Fruit fly (Drosophila melanogaster) whole organism, embryonic: ENCODE measurements around the gene Cp190.
A peak's percentile ranks its signal among the peaks of the same experiment; 100 is the strongest.

Experiments
- Abd-B ChIP-seq: fragments of 200-800 bp; sonication (Bioruptor generic); optimal IDR thresholded peaks from 2 replicates; lab custom pipeline; 2018; ENCODE audit warnings: missing biosample characterization, mild to moderate bottlenecking, missing genetic modification characterization, moderate library complexity
- Adf1 ChIP-seq: fragments of 200-800 bp; sonication (Bioruptor generic); IDR thresholded peaks from 2 replicates; pipeline ENCODE4 v1.3.6; 2022; ENCODE audit warnings: missing biosample characterization, missing genetic modification characterization
- Antp ChIP-seq: fragments of 200-800 bp; sonication (Bioruptor generic); optimal IDR thresholded peaks from 3 replicates; lab custom pipeline; 2016; ENCODE audit warnings: missing biosample characterization, missing genetic modification characterization
- Atf3 ChIP-seq: fragments of 200-800 bp; sonication (Bioruptor generic); optimal IDR thresholded peaks from 3 replicates; lab custom pipeline; 2016; ENCODE audit warnings: missing biosample characterization, missing genetic modification characterization
- CG10979 ChIP-seq: fragments of 200-800 bp; sonication (Bioruptor generic); optimal IDR thresholded peaks from 2 replicates; lab custom pipeline; 2018; ENCODE audit warnings: missing biosample characterization, mild to moderate bottlenecking, missing genetic modification characterization, moderate library complexity
- CG13894 ChIP-seq: fragments of 200-800 bp; sonication (Bioruptor generic); optimal IDR thresholded peaks from 3 replicates; lab custom pipeline; 2018; ENCODE audit warnings: missing biosample characterization, mild to moderate bottlenecking, missing genetic modification characterization, moderate library complexity
- CG14441 ChIP-seq: fragments of 200-800 bp; sonication (Bioruptor generic); IDR thresholded peaks from 2 replicates; pipeline ENCODE4 v1.3.6; 2022; ENCODE audit warnings: missing biosample characterization, missing genetic modification characterization
- CG15514 ChIP-seq: fragments of 200-800 bp; sonication (Bioruptor generic); optimal IDR thresholded peaks from 3 replicates; lab custom pipeline; 2017; ENCODE audit warnings: missing biosample characterization, missing genetic modification characterization, mild to moderate bottlenecking, moderate library complexity, missing genetic modification reagents
- CG16815 ChIP-seq: fragments of 200-800 bp; sonication (Bioruptor generic); optimal IDR thresholded peaks from 3 replicates; lab custom pipeline; 2017; ENCODE audit warnings: missing biosample characterization, mild to moderate bottlenecking, missing genetic modification characterization
- CG1832 ChIP-seq: fragments of 200-800 bp; sonication (Bioruptor generic); optimal IDR thresholded peaks from 2 replicates; lab custom pipeline; 2017; ENCODE audit warnings: missing biosample characterization, mild to moderate bottlenecking, missing genetic modification characterization, inconsistent platforms
- CG30403 ChIP-seq: fragments of 200-800 bp; sonication (Bioruptor generic); optimal IDR thresholded peaks from 3 replicates; lab custom pipeline; 2016; ENCODE audit warnings: missing biosample characterization, missing genetic modification characterization
- CG3726 ChIP-seq: fragments of 200-800 bp; sonication (Bioruptor generic); IDR thresholded peaks from 3 replicates; pipeline ENCODE4, ENCODE4 v1.3.6; 2022; ENCODE audit warnings: missing biosample characterization, missing genetic modification characterization
- CG3995 ChIP-seq: fragments of 200-800 bp; sonication (Bioruptor generic); optimal IDR thresholded peaks from 3 replicates; lab custom pipeline; 2016; ENCODE audit warnings: missing biosample characterization, missing genetic modification characterization
- CG4424 ChIP-seq: fragments of 200-800 bp; sonication (Bioruptor generic); optimal IDR thresholded peaks from 3 replicates; lab custom pipeline; 2016; ENCODE audit warnings: missing biosample characterization, missing genetic modification characterization
- CG4854 ChIP-seq: fragments of 200-800 bp; sonication (Bioruptor generic); optimal IDR thresholded peaks from 2 replicates; lab custom pipeline; 2016; ENCODE audit warnings: missing biosample characterization, missing genetic modification characterization, inconsistent platforms
- CG6813 ChIP-seq: fragments of 200-800 bp; sonication (Bioruptor generic); optimal IDR thresholded peaks from 2 replicates; lab custom pipeline; 2017; ENCODE audit warnings: missing biosample characterization, missing genetic modification characterization, mild to moderate bottlenecking, moderate library complexity, missing genetic modification reagents
- CG7987 ChIP-seq: fragments of 200-800 bp; sonication (Bioruptor generic); optimal IDR thresholded peaks from 2 replicates; lab custom pipeline; 2018; ENCODE audit warnings: missing biosample characterization, mild to moderate bottlenecking, missing genetic modification characterization, moderate library complexity
- CG8281 ChIP-seq: fragments of 200-800 bp; sonication (Bioruptor generic); optimal IDR thresholded peaks from 2 replicates; lab custom pipeline; 2018; ENCODE audit warnings: missing biosample characterization, mild to moderate bottlenecking, missing genetic modification characterization, moderate library complexity
- CG9817 ChIP-seq: fragments of 200-800 bp; sonication (Bioruptor generic); optimal IDR thresholded peaks from 2 replicates; lab custom pipeline; 2018; ENCODE audit warnings: missing biosample characterization, mild to moderate bottlenecking, missing genetic modification characterization, moderate library complexity
- Dref ChIP-seq: fragments of 200-800 bp; sonication (Bioruptor generic); IDR thresholded peaks from 2 replicates; pipeline ENCODE4 v1.3.6; 2022; ENCODE audit warnings: missing biosample characterization, missing genetic modification characterization
- Eip74EF ChIP-seq, 2 experiments: fragments of 200-800 bp in 1 of 2; fragments of >200 bp in 1 of 2; sonication (Bioruptor generic) in 1 of 2; optimal IDR thresholded peaks; 2 replicates each; lab custom pipeline; 2017 to 2019; ENCODE audit warnings: missing biosample characterization in 2 of 2, missing genetic modification characterization in 2 of 2, mild to moderate bottlenecking in 1 of 2, moderate library complexity in 1 of 2
- Hsf ChIP-seq: fragments of 200-800 bp; sonication (Bioruptor generic); optimal IDR thresholded peaks from 3 replicates; lab custom pipeline; 2016; ENCODE audit warnings: missing biosample characterization, missing genetic modification characterization
- Jarid2 ChIP-seq: fragments of 200-800 bp; sonication (Bioruptor generic); optimal IDR thresholded peaks from 3 replicates; lab custom pipeline; 2017; ENCODE audit warnings: mild to moderate bottlenecking, missing biosample characterization, missing genetic modification reagents, missing genetic modification characterization
- MBD-R2 ChIP-seq: fragments of 200-800 bp; sonication (Bioruptor generic); IDR thresholded peaks from 2 replicates; pipeline ENCODE4 v1.3.6; 2022; ENCODE audit warnings: missing biosample characterization, missing genetic modification characterization
- Med ChIP-seq: fragments of 200-800 bp; sonication (Bioruptor generic); peaks from one replicate; lab custom pipeline; 2016; ENCODE audit warnings: missing biosample characterization, missing genetic modification characterization, mild to moderate bottlenecking, inconsistent platforms, moderate library complexity
- Pdp1 ChIP-seq, 2 experiments: fragments of 200-800 bp; sonication (Bioruptor generic); optimal IDR thresholded peaks; 3 replicates each; lab custom pipeline; 2016; ENCODE audit warnings: missing biosample characterization in 2 of 2, missing genetic modification characterization in 2 of 2, mild to moderate bottlenecking in 1 of 2, moderate library complexity in 1 of 2
- Spps ChIP-seq: fragments of 200-800 bp; sonication (Bioruptor generic); optimal IDR thresholded peaks from 2 replicates; lab custom pipeline; 2018; ENCODE audit warnings: missing biosample characterization, mild to moderate bottlenecking, missing genetic modification characterization
- TFAM ChIP-seq: fragments of 200-800 bp; sonication (Bioruptor generic); optimal IDR thresholded peaks from 2 replicates; lab custom pipeline; 2017; ENCODE audit warnings: missing biosample characterization, missing genetic modification characterization, inconsistent platforms
- abd-A ChIP-seq: fragments of 200-800 bp; sonication (Bioruptor generic); optimal IDR thresholded peaks from 3 replicates; lab custom pipeline; 2019; ENCODE audit warnings: missing biosample characterization, mild to moderate bottlenecking, missing genetic modification characterization, moderate library complexity
- bbx ChIP-seq: fragments of 200-800 bp; sonication (Bioruptor generic); IDR thresholded peaks from 2 replicates; pipeline ENCODE4 v1.3.6; 2022; ENCODE audit warnings: missing biosample characterization, missing genetic modification characterization; ENCODE audit not compliant: partially characterized antibody
- btn ChIP-seq: fragments of 200-800 bp; sonication (Bioruptor generic); optimal IDR thresholded peaks from 2 replicates; lab custom pipeline; 2016; ENCODE audit warnings: missing biosample characterization, missing genetic modification characterization
- cas ChIP-seq: fragments of 200-800 bp; sonication (Bioruptor generic); IDR thresholded peaks from 2 replicates; pipeline ENCODE4 v1.3.6; 2022; ENCODE audit warnings: missing biosample characterization, missing genetic modification characterization
- caup ChIP-seq: fragments of 200-800 bp; sonication (Bioruptor generic); optimal IDR thresholded peaks from 3 replicates; lab custom pipeline; 2017; ENCODE audit warnings: missing biosample characterization, mild to moderate bottlenecking, missing genetic modification characterization, moderate library complexity; ENCODE audit not compliant: severe bottlenecking
- chif ChIP-seq, 2 experiments: fragments of 200-800 bp; sonication (Bioruptor generic); optimal IDR thresholded peaks; 3 replicates each; lab custom pipeline; 2016; ENCODE audit warnings: missing biosample characterization in 2 of 2, missing genetic modification characterization in 2 of 2
- chinmo ChIP-seq: fragments of 200-800 bp; sonication (Bioruptor generic); IDR thresholded peaks from 4 replicates; pipeline ENCODE4 v1.3.6; 2022; ENCODE audit warnings: missing biosample characterization, missing genetic modification characterization; ENCODE audit not compliant: partially characterized antibody
- corto ChIP-seq: fragments of 200-800 bp; sonication (Bioruptor generic); optimal IDR thresholded peaks from 2 replicates; lab custom pipeline; 2016; ENCODE audit warnings: missing biosample characterization, mild to moderate bottlenecking, missing genetic modification characterization, moderate library complexity
- crc ChIP-seq: fragments of 200-800 bp; sonication (Bioruptor generic); optimal IDR thresholded peaks from 2 replicates; lab custom pipeline; 2016; ENCODE audit warnings: missing biosample characterization, missing genetic modification characterization
- crol ChIP-seq: fragments of 200-800 bp; sonication (Bioruptor generic); IDR thresholded peaks from 2 replicates; pipeline ENCODE4 v1.3.6; 2022; ENCODE audit warnings: missing biosample characterization, missing genetic modification characterization
- dmrt99B ChIP-seq: fragments of 200-800 bp; sonication (Bioruptor generic); optimal IDR thresholded peaks from 2 replicates; lab custom pipeline; 2018; ENCODE audit warnings: missing biosample characterization, mild to moderate bottlenecking, missing genetic modification characterization, moderate library complexity
- knrl ChIP-seq: fragments of 200-800 bp; sonication (Bioruptor generic); IDR thresholded peaks from 3 replicates; pipeline ENCODE4 v1.3.6; 2022; ENCODE audit warnings: missing biosample characterization, missing genetic modification characterization; ENCODE audit not compliant: partially characterized antibody
- lab ChIP-seq: fragments of 200-800 bp; sonication (Bioruptor generic); optimal IDR thresholded peaks from 3 replicates; lab custom pipeline; 2017; ENCODE audit warnings: missing biosample characterization, missing genetic modification characterization, mild to moderate bottlenecking, moderate library complexity, missing genetic modification reagents
- nau ChIP-seq: fragments of 200-800 bp; sonication (Bioruptor generic); optimal IDR thresholded peaks from 3 replicates; lab custom pipeline; 2017; ENCODE audit warnings: missing biosample characterization, mild to moderate bottlenecking, missing genetic modification characterization, missing genetic modification reagents
- pnt ChIP-seq: fragments of 200-800 bp; sonication (Bioruptor generic); optimal IDR thresholded peaks from 3 replicates; lab custom pipeline; 2016; ENCODE audit warnings: missing biosample characterization, missing genetic modification characterization
- sc ChIP-seq, 3 experiments: fragments of >200 bp in 2 of 3; fragments of 200-800 bp in 1 of 3; sonication (Bioruptor generic) in 1 of 3; optimal IDR thresholded peaks; 2 replicates in 2 of 3; 3 replicates in 1 of 3; lab custom pipeline; 2017; ENCODE audit warnings: mild to moderate bottlenecking in 1 of 3, missing biosample characterization in 1 of 3, missing genetic modification characterization in 1 of 3, missing genetic modification reagents in 1 of 3
- sisA ChIP-seq: fragments of 200-800 bp; sonication (Bioruptor generic); IDR thresholded peaks from 2 replicates; pipeline ENCODE4 v1.3.6; 2022; ENCODE audit warnings: missing biosample characterization, missing genetic modification characterization
- tin ChIP-seq: fragments of 200-800 bp; sonication (Bioruptor generic); optimal IDR thresholded peaks from 3 replicates; lab custom pipeline; 2016; ENCODE audit warnings: missing biosample characterization, missing genetic modification characterization
- zfh1 ChIP-seq: fragments of 200-800 bp; sonication (Bioruptor generic); IDR thresholded peaks from 3 replicates; pipeline ENCODE4 v1.3.6; 2022; ENCODE audit warnings: missing biosample characterization, missing genetic modification characterization

Gene Cp190

DNA sequence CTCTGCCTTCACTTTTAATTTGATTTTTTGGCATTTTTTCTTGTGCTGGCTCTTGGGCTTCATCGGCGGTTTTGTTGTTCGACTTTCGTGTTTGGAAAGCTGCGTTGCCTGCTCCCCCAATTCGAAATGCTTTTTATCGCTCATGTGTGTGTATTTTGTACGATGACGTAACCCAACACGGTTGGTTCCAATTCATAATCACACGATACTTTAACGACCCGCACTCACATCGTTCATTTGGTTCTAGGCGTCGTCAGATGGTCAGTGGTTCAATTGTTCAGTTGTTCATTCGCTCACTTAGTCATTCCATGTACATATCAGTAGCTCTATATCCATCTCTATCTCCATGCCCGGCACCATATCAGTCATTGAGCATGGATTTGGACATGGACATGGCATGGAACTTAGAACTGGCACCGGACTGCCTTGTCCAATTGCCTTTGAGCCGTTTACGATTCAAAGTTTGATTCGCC is 18.9 kb upstream of the Cp190 start (continued):
- TF ChIP-seq CG15514 (GFP tag; lab: Kevin White, UChicago): peak; percentile 73
- TF ChIP-seq tin (GFP tag; lab: Kevin White, UChicago): no peak
- no peak for TF ChIP-seq Dref
- TF ChIP-seq CG13894 (tag; lab: Kevin White, UChicago): peak; percentile 37
- no peak for TF ChIP-seq abd-A (tag; lab: Kevin White, UChicago)
- TF ChIP-seq CG1832 (GFP tag; lab: Kevin White, UChicago): no peak
- TF ChIP-seq zfh1 (GFP tag; lab: Robert Waterston, UW): no peak
- peak; percentile 100 for TF ChIP-seq CG8281
- TF ChIP-seq Atf3 (GFP tag; lab: Kevin White, UChicago): no peak
- no peak for TF ChIP-seq sisA
- TF ChIP-seq CG6813 (GFP tag; lab: Kevin White, UChicago): no peak
- no peak for TF ChIP-seq Hsf (GFP tag; lab: Kevin White, UChicago)
- TF ChIP-seq CG16815: no peak
- TF ChIP-seq lab: no peak
- TF ChIP-seq CG4854: no peak
- no peak for TF ChIP-seq sc (optimal IDR thresholded peaks at IDR 0.05; lab: Kevin White, UChicago)
- TF ChIP-seq sc (GFP tag; optimal IDR thresholded peaks at IDR 0.05; lab: Kevin White, UChicago): no peak
- TF ChIP-seq MBD-R2 (GFP tag; lab: Robert Waterston, UW): no peak
- no peak for TF ChIP-seq Eip74EF (GFP tag; optimal IDR thresholded peaks at IDR 0.05; lab: Kevin White, UChicago)
- peak in 1 of 2 experiments; percentile 88 for TF ChIP-seq Pdp1 (GFP tag; optimal IDR thresholded peaks at IDR 0.05; lab: Kevin White, UChicago)
- peak; percentile 24; the same call in 1 of the 2 replicates for TF ChIP-seq bbx (GFP tag; lab: Robert Waterston, UW)
- TF ChIP-seq nau (GFP tag; lab: Kevin White, UChicago): no peak
- no peak for TF ChIP-seq cas (GFP tag; lab: Robert Waterston, UW)
- TF ChIP-seq Jarid2 (GFP tag; lab: Kevin White, UChicago): no peak
- no peak for TF ChIP-seq crol (GFP tag; lab: Robert Waterston, UW)
- no peak for TF ChIP-seq CG14441
- TF ChIP-seq TFAM (GFP tag; lab: Kevin White, UChicago): no peak
- peak; percentile 15 for TF ChIP-seq CG30403 (GFP tag; lab: Kevin White, UChicago)
- TF ChIP-seq chinmo (GFP tag; lab: Robert Waterston, UW): 0 out of 4 replicates have a peak, but pooled peaks have one; percentile 4
- no peak for TF ChIP-seq Spps (tag; lab: Kevin White, UChicago)
- TF ChIP-seq btn (GFP tag; lab: Kevin White, UChicago): no peak
- TF ChIP-seq CG3726 (GFP tag; lab: Robert Waterston, UW): no peak
- TF ChIP-seq knrl (GFP tag; lab: Robert Waterston, UW): no peak
- TF ChIP-seq pnt (GFP tag; lab: Kevin White, UChicago): no peak
- TF ChIP-seq, all 482 proteins: peak for 12

dm6 chr3R:15293005-15293877 is 18.2 kb upstream of the Cp190 start:
- TF ChIP-seq Adf1 (GFP tag; lab: Robert Waterston, UW): no peak
- TF ChIP-seq Med (GFP tag; lab: Kevin White, UChicago): peak; percentile 81
- TF ChIP-seq Antp (GFP tag; lab: Kevin White, UChicago): no peak
- TF ChIP-seq chif (GFP tag; optimal IDR thresholded peaks at IDR 0.05; lab: Kevin White, UChicago): peak in 1 of 2 experiments; percentile 28
- peak; percentile 11 for TF ChIP-seq crc (GFP tag; lab: Kevin White, UChicago)
- TF ChIP-seq CG7987: no peak
- no peak for TF ChIP-seq Abd-B (GFP tag; lab: Kevin White, UChicago)
- TF ChIP-seq CG10979: peak; percentile 25
- peak; percentile 68 for TF ChIP-seq dmrt99B (tag; lab: Kevin White, UChicago)
- TF ChIP-seq CG9817 (tag; lab: Kevin White, UChicago): peak; percentile 5
- peak; percentile 8 for TF ChIP-seq caup (GFP tag; lab: Kevin White, UChicago)
- TF ChIP-seq CG8281: no peak
- no peak for TF ChIP-seq CG3995
- peak; percentile 4 for TF ChIP-seq corto
- TF ChIP-seq CG4424 (GFP tag; lab: Kevin White, UChicago): peak; percentile 11
